Fruit fly (Drosophila melanogaster): ENCODE measurements around the gene skd.

skd gene

dm6 chr3L:20950136-20950499, 77.1 kb downstream of the skd start (continued):
- TF ChIP-seq gcm (GFP tag; optimal IDR thresholded peaks at IDR 0.05): peak; percentile 56
- no peak for TF ChIP-seq Hr39 (optimal IDR thresholded peaks at IDR 0.05)
- TF ChIP-seq HLH54F (GFP tag; optimal IDR thresholded peaks at IDR 0.05): no peak
- no peak for TF ChIP-seq knrl (GFP tag; IDR thresholded peaks at IDR 0.05; ENCODE audit: partially characterized antibody)
- TF ChIP-seq bowl (GFP tag; IDR thresholded peaks at IDR 0.05): no peak
- TF ChIP-seq CG2889 (GFP tag; IDR thresholded peaks at IDR 0.05): no peak
- no peak for TF ChIP-seq BtbVII (GFP tag; optimal IDR thresholded peaks at IDR 0.05)
- no peak for TF ChIP-seq Stat92E (GFP tag; optimal IDR thresholded peaks at IDR 0.05)
- no peak for TF ChIP-seq CG12104 (GFP tag; optimal IDR thresholded peaks at IDR 0.05)
- no peak for TF ChIP-seq Rfx (GFP tag; IDR thresholded peaks at IDR 0.05)
- no peak for TF ChIP-seq grn (GFP tag; optimal IDR thresholded peaks at IDR 0.05)
- TF ChIP-seq Bteb2 (GFP tag; optimal IDR thresholded peaks at IDR 0.05): peak; percentile 2
- peak; percentile 27; the same call in 1 of the 3 replicates for TF ChIP-seq CG7357 (GFP tag; IDR thresholded peaks at IDR 0.05)
- no peak for TF ChIP-seq fd64A (GFP tag; optimal IDR thresholded peaks at IDR 0.05)
- TF ChIP-seq CG14050 (GFP tag; IDR thresholded peaks at IDR 0.05): peak; percentile 38; the same call in 1 of the 3 replicates
- TF ChIP-seq Sox102F (GFP tag; optimal IDR thresholded peaks at IDR 0.05): peak; percentile 79
- peak; percentile 65 for TF ChIP-seq Awh (GFP tag; IDR thresholded peaks at IDR 0.05)
- peak; percentile 63 for TF ChIP-seq CG2202 (tag; optimal IDR thresholded peaks at IDR 0.05)
- TF ChIP-seq Poxn (GFP tag; IDR thresholded peaks at IDR 0.05): no peak
- peak; percentile 51 for TF ChIP-seq Abd-B (GFP tag; optimal IDR thresholded peaks at IDR 0.05)
- TF ChIP-seq sqz (GFP tag; optimal IDR thresholded peaks at IDR 0.05): peak; percentile 40
- no peak for TF ChIP-seq Dek (tag; optimal IDR thresholded peaks at IDR 0.05)
- TF ChIP-seq CG6254 (GFP tag; optimal IDR thresholded peaks at IDR 0.05): peak; percentile 77
- TF ChIP-seq CG10321 (GFP tag; IDR thresholded peaks at IDR 0.05): no peak
- TF ChIP-seq CG1024 (GFP tag; IDR thresholded peaks at IDR 0.05): no peak
- TF ChIP-seq CG8478 (optimal IDR thresholded peaks at IDR 0.05): no peak
- TF ChIP-seq cas (GFP tag; IDR thresholded peaks at IDR 0.05): no peak
- TF ChIP-seq CG15601 (tag; optimal IDR thresholded peaks at IDR 0.05): peak; percentile 85
- no peak for TF ChIP-seq CG10565 (GFP tag; optimal IDR thresholded peaks at IDR 0.05)
- TF ChIP-seq Scr (GFP tag; IDR thresholded peaks at IDR 0.05; ENCODE audit: partially characterized antibody): no peak
- TF ChIP-seq sna (GFP tag; IDR thresholded peaks at IDR 0.05; ENCODE audit: partially characterized antibody): no peak
- no peak for TF ChIP-seq Rx (GFP tag; IDR thresholded peaks at IDR 0.05)
- peak; percentile 73 for TF ChIP-seq trem (tag; optimal IDR thresholded peaks at IDR 0.05)
- TF ChIP-seq Mrtf (GFP tag; IDR thresholded peaks at IDR 0.05): no peak
- no peak for TF ChIP-seq CG18764 (GFP tag; optimal IDR thresholded peaks at IDR 0.05)
- TF ChIP-seq da (GFP tag; optimal IDR thresholded peaks at IDR 0.05): no peak
- TF ChIP-seq CG4730 (GFP tag; IDR thresholded peaks at IDR 0.05): no peak
- TF ChIP-seq Bdp1 (GFP tag; optimal IDR thresholded peaks at IDR 0.05): no peak
- TF ChIP-seq pita (GFP tag; optimal IDR thresholded peaks at IDR 0.05): no peak
- peak; percentile 25 for TF ChIP-seq Mad (GFP tag; optimal IDR thresholded peaks at IDR 0.05)
- peak; percentile 77 for TF ChIP-seq az2 (GFP tag; optimal IDR thresholded peaks at IDR 0.05)
- TF ChIP-seq CG10366 (GFP tag; IDR thresholded peaks at IDR 0.05): peak; percentile 22; the same call in 1 of the 2 replicates
- TF ChIP-seq psq (GFP tag; optimal IDR thresholded peaks at IDR 0.05): no peak
- peak; percentile 59 for TF ChIP-seq CG1602 (GFP tag; optimal IDR thresholded peaks at IDR 0.05)
- peak; percentile 14 for TF ChIP-seq Ets65A (GFP tag)
- TF ChIP-seq cg (GFP tag; optimal IDR thresholded peaks at IDR 0.05): no peak
- TF ChIP-seq CG11504 (tag; optimal IDR thresholded peaks at IDR 0.05): peak; percentile 81
- peak; percentile 66 for TF ChIP-seq croc (GFP tag; conservative IDR thresholded peaks at IDR 0.05)
- no peak for TF ChIP-seq Sry-δ (GFP tag; optimal IDR thresholded peaks at IDR 0.05)
- TF ChIP-seq Antp (GFP tag; optimal IDR thresholded peaks at IDR 0.05): no peak
- no peak for TF ChIP-seq CG15479 (GFP tag; optimal IDR thresholded peaks at IDR 0.05)
- peak; percentile 52 for TF ChIP-seq CG15696 (tag; optimal IDR thresholded peaks at IDR 0.05)
- peak; percentile 59 for TF ChIP-seq CG18476 (GFP tag; optimal IDR thresholded peaks at IDR 0.05)
